Fruit fly (Drosophila melanogaster) whole organism, wandering third instar larva: Measurements from ENCODE around the gene CG33932.

Source experiments
- psq ChIP-seq: fragments of 200-800 bp; sonication (Bioruptor generic); optimal IDR thresholded peaks from 3 replicates; lab custom pipeline; 2017; ENCODE audit warnings: missing biosample characterization, mild to moderate bottlenecking, missing genetic modification characterization, moderate library complexity
- sage ChIP-seq: fragments of 200-800 bp; sonication (Bioruptor generic); optimal IDR thresholded peaks from 2 replicates; lab custom pipeline; 2016; ENCODE audit warnings: missing biosample characterization, mild to moderate bottlenecking, missing genetic modification characterization

DNA sequence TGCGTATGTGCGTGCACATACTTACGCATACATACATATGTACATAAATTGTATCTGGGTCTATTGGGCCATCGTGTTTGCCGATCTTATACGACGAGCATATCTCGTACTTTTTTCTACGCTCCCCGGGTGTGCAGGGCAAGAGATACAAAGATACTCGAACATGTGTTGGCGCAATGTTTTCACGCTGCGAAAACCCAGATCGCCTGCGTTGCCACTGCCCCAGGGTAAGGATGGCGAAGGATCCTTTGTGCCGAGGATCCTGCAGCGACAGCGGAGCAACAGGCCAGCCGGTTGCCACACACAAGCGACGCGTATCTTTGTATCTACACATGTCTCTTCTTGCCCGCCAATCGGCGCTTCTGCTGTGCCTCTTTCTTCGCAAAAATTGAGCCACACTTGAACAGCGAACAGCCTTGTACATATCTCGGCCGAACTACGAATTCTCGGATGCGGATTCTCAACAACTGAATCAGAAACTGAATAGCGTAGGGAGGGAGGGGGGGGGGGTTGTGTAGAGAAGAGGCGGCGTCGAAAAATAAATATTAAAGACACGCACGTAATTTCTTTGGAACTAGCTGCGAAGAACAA is 30.9 kb downstream of the CG33932 start:
- TF ChIP-seq psq (peak; percentile 86), sage (GFP tag; lab: Kevin White, UChicago) (no peak)
